Fruit fly (Drosophila melanogaster): ENCODE measurements around the gene alpha-Est10.

DNA sequence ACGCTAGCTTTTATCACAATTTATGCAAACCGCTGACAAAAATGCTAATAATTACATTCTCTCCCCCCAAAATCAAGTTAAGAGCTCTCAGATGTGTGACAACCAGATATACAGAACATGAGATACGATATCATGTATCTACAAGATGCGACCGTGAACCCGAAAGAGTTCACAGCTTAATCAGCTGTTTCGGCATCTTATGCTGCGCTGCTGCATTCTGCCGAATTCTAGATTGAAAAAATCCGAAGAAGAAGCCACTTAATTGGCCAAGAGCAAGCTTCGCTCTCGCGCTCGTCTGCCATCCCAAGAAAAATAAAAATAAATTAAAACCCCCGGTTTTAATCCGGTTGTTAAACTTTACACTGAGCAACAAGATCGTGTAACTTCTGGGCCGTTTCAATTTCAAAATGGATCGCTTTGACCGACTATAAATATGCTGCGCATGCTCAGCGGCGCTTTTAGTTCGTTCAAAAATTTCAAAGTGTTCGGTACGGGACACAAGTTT lies 54.3 kb downstream of the alpha-Est10 start, which contains the start of gene CG14598:
- no peak for TF ChIP-seq Fer1 (GFP tag; optimal IDR thresholded peaks at IDR 0.05)
- no peak for TF ChIP-seq CG9876 (GFP tag; optimal IDR thresholded peaks at IDR 0.05)
